Worm (Caenorhabditis elegans): ENCODE measurements around the gene Y50D4B.6.
A peak's percentile ranks its signal among the peaks of the same experiment; 100 is the strongest.

The Y50D4B.6 gene

DNA sequence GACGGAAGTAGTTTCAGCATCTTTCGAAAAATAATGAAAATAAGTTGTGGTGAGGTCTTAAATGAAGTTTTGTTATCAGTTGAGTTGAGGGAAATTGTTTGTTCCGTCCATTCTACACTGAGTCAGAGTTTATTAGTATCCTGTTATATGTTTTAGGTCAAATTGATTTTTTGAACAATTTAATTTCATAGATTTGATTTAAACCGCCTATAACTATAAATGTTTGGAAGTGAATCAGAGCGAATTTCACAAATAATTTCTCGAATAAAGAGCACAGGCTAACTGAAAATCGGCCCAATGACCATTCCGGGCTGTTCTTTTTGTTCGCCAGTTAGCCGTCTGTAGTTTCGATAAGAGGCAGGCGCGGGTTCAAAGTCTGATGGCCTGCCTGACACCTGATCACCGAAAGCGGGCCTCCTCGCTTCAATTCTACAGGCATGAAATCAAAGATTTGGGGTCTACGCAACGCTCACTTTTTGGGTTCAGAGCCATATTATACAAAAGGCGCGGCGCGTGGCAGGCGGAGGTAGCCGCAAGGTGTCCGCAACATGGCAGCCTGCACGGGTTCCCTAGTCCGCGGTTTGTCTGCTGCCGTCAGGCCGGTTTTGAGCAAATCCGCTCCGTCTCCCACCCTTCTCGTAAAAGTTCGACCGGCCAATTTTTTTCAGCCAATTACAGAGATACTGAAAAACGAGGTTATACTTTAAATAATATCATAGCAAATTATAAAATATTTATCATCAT, 47.9 kb downstream of the Y50D4B.6 start, which contains the start of gene W07B8.4 (continued):
- TF ChIP-seq nhr-120 (GFP tag; IDR thresholded peaks at IDR 0.05) (0 out of 2 replicates have a peak, but pooled peaks have one; percentile 47), Y53G8AR.9 (GFP tag; conservative IDR thresholded peaks at IDR 0.05) (peak; percentile 51; the same call in 1 of the 2 replicates), Y67H2A.10 (GFP tag; conservative IDR thresholded peaks at IDR 0.05) (no peak), atf-7 (tag; optimal IDR thresholded peaks at IDR 0.05) (peak; percentile 38), chd-7 (tag; optimal IDR thresholded peaks at IDR 0.05) (peak; percentile 4), ceh-91 (GFP tag; IDR thresholded peaks at IDR 0.05) (no peak)

DNA sequence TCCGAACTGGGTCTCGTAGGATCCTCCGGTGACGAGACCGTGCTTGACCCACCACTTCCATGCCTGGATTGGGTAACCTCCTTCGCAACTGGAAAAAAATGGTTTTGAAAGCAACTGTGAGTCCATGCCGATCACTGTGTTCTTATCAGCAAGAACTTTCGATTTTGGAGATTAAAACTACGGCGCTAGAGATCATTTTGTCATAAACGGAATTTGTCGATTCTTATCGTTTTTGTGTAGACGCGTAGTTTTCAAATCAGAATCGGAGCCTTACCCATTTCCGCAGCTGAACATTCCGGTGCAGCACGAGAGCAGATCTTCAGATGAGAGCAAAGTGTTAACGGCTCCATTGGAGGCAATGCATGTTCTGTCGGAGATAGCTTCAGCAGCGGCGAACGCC, 49.1 kb downstream of the Y50D4B.6 start:
- TF ChIP-seq dox-1 (GFP tag; IDR thresholded peaks at IDR 0.05): no peak
- no peak for TF ChIP-seq K11D2.4 (GFP tag; IDR thresholded peaks at IDR 0.05)
- 0 out of 2 replicates have a peak, but pooled peaks have one; percentile 15 for TF ChIP-seq madf-3 (GFP tag; IDR thresholded peaks at IDR 0.05)
- 0 out of 2 replicates have a peak, but pooled peaks have one; percentile 21 for TF ChIP-seq nhr-120 (GFP tag; IDR thresholded peaks at IDR 0.05)

DNA sequence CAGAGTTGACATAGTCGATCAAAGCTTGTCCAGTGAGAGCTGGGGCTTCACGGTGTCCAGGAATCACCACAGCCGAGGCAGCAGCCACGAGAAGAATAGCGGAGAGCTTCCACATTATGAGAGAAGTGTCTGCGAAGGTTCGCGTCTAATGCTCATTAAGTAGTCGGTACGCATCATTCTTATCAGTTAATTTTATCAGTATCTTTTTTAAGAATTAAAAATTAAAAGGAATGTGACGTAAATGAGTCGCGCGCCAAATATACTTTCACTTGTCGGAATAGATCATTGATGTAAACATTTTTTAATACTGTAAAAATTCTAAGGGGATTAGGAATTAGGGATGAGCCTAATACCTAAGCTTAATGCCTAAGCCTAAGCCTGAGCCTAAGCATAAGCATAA, 49.7 kb downstream of the Y50D4B.6 start, which contains the start of gene cpr-5:
Gene cpr-5, minus strand, starts transcription at position 197 of the 400 bp plus-strand sequence.
- TF ChIP-seq sdz-38 (tag; optimal IDR thresholded peaks at IDR 0.05) (no peak), lin-35 (GFP tag; optimal IDR thresholded peaks at IDR 0.05) (no peak), Y56A3A.18 (GFP tag; IDR thresholded peaks at IDR 0.05) (no peak), ceh-79 (tag; optimal IDR thresholded peaks at IDR 0.05) (no peak), B0035.1 (tag; optimal IDR thresholded peaks at IDR 0.05) (no peak), tbp1 (GFP tag; optimal IDR thresholded peaks at IDR 0.05) (no peak)

DNA sequence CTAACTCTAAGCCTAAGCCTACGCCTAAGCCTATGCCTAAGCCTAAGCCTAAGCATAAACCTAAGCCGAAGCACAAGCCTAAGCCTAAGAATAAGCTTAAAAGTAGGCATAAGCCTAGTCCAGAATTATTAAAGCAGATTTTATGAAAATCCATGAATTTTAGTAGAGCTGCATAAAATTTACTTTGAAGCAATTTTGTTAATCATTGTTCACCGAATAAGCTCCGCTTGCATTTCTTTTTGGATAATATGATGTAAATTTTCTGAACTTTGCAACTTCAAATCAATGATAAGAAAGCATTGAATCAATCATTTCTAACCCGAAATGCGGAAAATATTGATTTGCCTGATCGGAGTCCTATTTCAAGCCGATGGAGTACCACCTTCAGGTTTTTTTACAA, 50.2 kb downstream of the Y50D4B.6 start, which contains the start of gene cpr-8:
Gene cpr-8, plus strand, starts transcription at position 301 of the 400 bp plus-strand sequence.
- TF ChIP-seq tlf-1 (GFP tag; optimal IDR thresholded peaks at IDR 0.05) (no peak), Y53G8AR.9 (GFP tag; conservative IDR thresholded peaks at IDR 0.05) (no peak), snpc-4 (GFP tag; optimal IDR thresholded peaks at IDR 0.05) (no peak), snpc-4 (tag; optimal IDR thresholded peaks at IDR 0.05) (no peak), B0336.3 (GFP tag; IDR thresholded peaks at IDR 0.05) (no peak), pha-4 (tag; optimal IDR thresholded peaks at IDR 0.05) (no peak), sdz-38 (tag; optimal IDR thresholded peaks at IDR 0.05) (no peak), ama-1 (optimal IDR thresholded peaks at IDR 0.05) (no peak), ama-1 (GFP tag; optimal IDR thresholded peaks at IDR 0.05) (no peak), let-526 (GFP tag; IDR thresholded peaks at IDR 0.05) (no peak)

Measured in whole organism, young adult.